Fruit fly (Drosophila melanogaster) whole organism, embryonic: Measurements from ENCODE around the gene CG43448.

Experiments used
- Asciz ChIP-seq: fragments of 200-800 bp; sonication (Bioruptor generic); optimal IDR thresholded peaks from 2 replicates; lab custom pipeline; 2017; ENCODE audit warnings: missing biosample characterization, mild to moderate bottlenecking, missing genetic modification characterization, missing genetic modification reagents
- Bdp1 ChIP-seq: fragments of 200-800 bp; sonication (Bioruptor generic); optimal IDR thresholded peaks from 3 replicates; lab custom pipeline; 2016; ENCODE audit warnings: missing biosample characterization, missing genetic modification characterization
- CG10321 ChIP-seq: fragments of 200-800 bp; sonication (Bioruptor generic); IDR thresholded peaks from 2 replicates; pipeline ENCODE4 v1.3.6; 2022; ENCODE audit warnings: missing biosample characterization, missing genetic modification characterization
- CG10543 ChIP-seq: fragments of 200-800 bp; sonication (Bioruptor generic); optimal IDR thresholded peaks from 3 replicates; lab custom pipeline; 2017; ENCODE audit warnings: missing biosample characterization, mild to moderate bottlenecking, missing genetic modification characterization, moderate library complexity
- CG12391 ChIP-seq: fragments of 200-800 bp; sonication (Bioruptor generic); optimal IDR thresholded peaks from 3 replicates; lab custom pipeline; 2018; ENCODE audit warnings: missing biosample characterization, mild to moderate bottlenecking, missing genetic modification characterization, moderate library complexity
- CG12769 ChIP-seq: fragments of 200-800 bp; sonication (Bioruptor generic); optimal IDR thresholded peaks from 2 replicates; lab custom pipeline; 2019; ENCODE audit warnings: missing biosample characterization, mild to moderate bottlenecking, missing genetic modification characterization, moderate library complexity
- CG17359 ChIP-seq: fragments of 200-800 bp; sonication (Bioruptor generic); optimal IDR thresholded peaks from 3 replicates; lab custom pipeline; 2018; ENCODE audit warnings: missing biosample characterization, mild to moderate bottlenecking, missing genetic modification characterization, moderate library complexity
- CG17385 ChIP-seq: fragments of 200-800 bp; sonication (Bioruptor generic); optimal IDR thresholded peaks from 3 replicates; lab custom pipeline; 2018; ENCODE audit warnings: missing biosample characterization, mild to moderate bottlenecking, missing genetic modification characterization
- CG32532 ChIP-seq: fragments of 200-800 bp; sonication (Bioruptor generic); IDR thresholded peaks from 2 replicates; pipeline ENCODE4 v1.3.6; 2022; ENCODE audit warnings: missing biosample characterization, missing genetic modification characterization
- CG4617 ChIP-seq: fragments of 200-800 bp; sonication (Bioruptor generic); optimal IDR thresholded peaks from 3 replicates; lab custom pipeline; 2016; ENCODE audit warnings: missing biosample characterization, missing genetic modification characterization, borderline replicate concordance
- CG4707 ChIP-seq: fragments of 200-800 bp; sonication (Bioruptor generic); optimal IDR thresholded peaks from 2 replicates; lab custom pipeline; 2018; ENCODE audit warnings: missing biosample characterization, mild to moderate bottlenecking, missing genetic modification characterization, moderate library complexity
- CG4820 ChIP-seq: fragments of 200-800 bp; sonication (Bioruptor generic); optimal IDR thresholded peaks from 3 replicates; lab custom pipeline; 2016; ENCODE audit warnings: missing biosample characterization, missing genetic modification characterization
- CG6683 ChIP-seq: fragments of 200-800 bp; sonication (Bioruptor generic); optimal IDR thresholded peaks from 2 replicates; lab custom pipeline; 2017; ENCODE audit warnings: missing biosample characterization, mild to moderate bottlenecking, missing genetic modification characterization, missing genetic modification reagents
- CG6689 ChIP-seq: fragments of 200-800 bp; sonication (Bioruptor generic); IDR thresholded peaks from 2 replicates; pipeline ENCODE4 v1.3.6; 2022; ENCODE audit warnings: missing biosample characterization, missing genetic modification characterization
- CG8359 ChIP-seq: fragments of 200-800 bp; sonication (Bioruptor generic); optimal IDR thresholded peaks from 2 replicates; lab custom pipeline; 2017; ENCODE audit warnings: missing biosample characterization, mild to moderate bottlenecking, missing genetic modification characterization, borderline replicate concordance
- CG8388 ChIP-seq: fragments of 200-800 bp; sonication (Bioruptor generic); optimal IDR thresholded peaks from 2 replicates; lab custom pipeline; 2019; ENCODE audit warnings: missing biosample characterization, mild to moderate bottlenecking, missing genetic modification characterization, moderate library complexity
- CG8924 ChIP-seq: fragments of 200-800 bp; optimal IDR thresholded peaks from 3 replicates; lab custom pipeline; 2019; ENCODE audit warnings: missing biosample characterization, mild to moderate bottlenecking, missing genetic modification characterization, moderate library complexity
- CG9215 ChIP-seq: fragments of 200-800 bp; sonication (Bioruptor generic); IDR thresholded peaks from 2 replicates; pipeline ENCODE4 v1.3.6; 2022; ENCODE audit warnings: missing biosample characterization, missing genetic modification characterization
- CG9609 ChIP-seq: fragments of 200-800 bp; sonication (Bioruptor generic); optimal IDR thresholded peaks from 3 replicates; lab custom pipeline; 2016; ENCODE audit warnings: missing biosample characterization, missing genetic modification characterization
- CG9876 ChIP-seq: fragments of 200-800 bp; sonication (Bioruptor generic); optimal IDR thresholded peaks from 2 replicates; lab custom pipeline; 2016; ENCODE audit warnings: missing biosample characterization, missing genetic modification characterization
- Deaf1 ChIP-seq: fragments of 200-800 bp; optimal IDR thresholded peaks from 3 replicates; lab custom pipeline; 2019; ENCODE audit warnings: missing biosample characterization, mild to moderate bottlenecking, missing genetic modification characterization, moderate library complexity
- Hand ChIP-seq: fragments of 200-800 bp; sonication (Bioruptor generic); optimal IDR thresholded peaks from 2 replicates; lab custom pipeline; 2017; ENCODE audit warnings: mild to moderate bottlenecking, missing biosample characterization, missing genetic modification reagents, missing genetic modification characterization
- Hmr ChIP-seq: fragments of 200-800 bp; sonication (Bioruptor generic); optimal IDR thresholded peaks from 3 replicates; lab custom pipeline; 2017; ENCODE audit warnings: mild to moderate bottlenecking, missing biosample characterization, missing genetic modification reagents, missing genetic modification characterization
- Nf-YB ChIP-seq: fragments of 200-800 bp; sonication (Bioruptor generic); optimal IDR thresholded peaks from 3 replicates; lab custom pipeline; 2019; ENCODE audit warnings: missing biosample characterization, mild to moderate bottlenecking, missing genetic modification characterization, moderate library complexity
- Optix ChIP-seq: fragments of 200-800 bp; sonication (Bioruptor generic); IDR thresholded peaks from 3 replicates; pipeline ENCODE4 v1.3.6; 2022; ENCODE audit warnings: missing biosample characterization, missing genetic modification characterization
- Sin3A ChIP-seq: fragments of >200 bp; optimal IDR thresholded peaks from 2 replicates; lab custom pipeline; 2018
- abd-A ChIP-seq: fragments of 200-800 bp; sonication (Bioruptor generic); optimal IDR thresholded peaks from 3 replicates; lab custom pipeline; 2019; ENCODE audit warnings: missing biosample characterization, mild to moderate bottlenecking, missing genetic modification characterization, moderate library complexity
- ase ChIP-seq: fragments of 200-800 bp; sonication (Bioruptor generic); IDR thresholded peaks from 3 replicates; pipeline ENCODE4 v1.3.6; 2022; ENCODE audit warnings: missing biosample characterization, missing genetic modification characterization
- cad ChIP-seq: fragments of >200 bp; optimal IDR thresholded peaks from 2 replicates; lab custom pipeline; 2017; ENCODE audit warnings: missing biosample characterization, missing genetic modification characterization
- chn ChIP-seq: fragments of 200-800 bp; sonication (Bioruptor generic); optimal IDR thresholded peaks from 2 replicates; lab custom pipeline; 2016; ENCODE audit warnings: missing biosample characterization, missing genetic modification characterization
- dysf ChIP-seq: fragments of 200-800 bp; sonication (Bioruptor generic); IDR thresholded peaks from 3 replicates; pipeline ENCODE4 v1.3.6; 2022; ENCODE audit warnings: missing biosample characterization, missing genetic modification characterization
- ems ChIP-seq: fragments of 200-800 bp; sonication (Bioruptor generic); optimal IDR thresholded peaks from 3 replicates; lab custom pipeline; 2016; ENCODE audit warnings: missing biosample characterization, missing genetic modification characterization
- esg ChIP-seq: fragments of 200-800 bp; sonication (Bioruptor generic); conservative IDR thresholded peaks from 2 replicates; pipeline ENCODE4 v1.3.6; 2022; ENCODE audit warnings: missing biosample characterization, missing genetic modification characterization
- fru ChIP-seq: fragments of >200 bp; optimal IDR thresholded peaks from 2 replicates; lab custom pipeline; 2017
- gcm2 ChIP-seq: fragments of 200-800 bp; sonication (Bioruptor generic); optimal IDR thresholded peaks from 2 replicates; lab custom pipeline; 2016; ENCODE audit warnings: missing biosample characterization, missing genetic modification characterization
- grau ChIP-seq: fragments of 200-800 bp; optimal IDR thresholded peaks from 3 replicates; lab custom pipeline; 2019; ENCODE audit warnings: missing biosample characterization, mild to moderate bottlenecking, missing genetic modification characterization, moderate library complexity
- ham ChIP-seq: fragments of 200-800 bp; sonication (Bioruptor generic); IDR thresholded peaks from 2 replicates; pipeline ENCODE4 v1.3.6; 2022; ENCODE audit warnings: missing biosample characterization, missing genetic modification characterization
- her ChIP-seq: fragments of 200-800 bp; sonication (Bioruptor generic); optimal IDR thresholded peaks from 2 replicates; lab custom pipeline; 2016; ENCODE audit warnings: missing biosample characterization, missing genetic modification characterization
- inv ChIP-seq: fragments of 200-800 bp; sonication (Bioruptor generic); IDR thresholded peaks from 2 replicates; pipeline ENCODE4 v1.3.6; 2022; ENCODE audit warnings: missing biosample characterization, missing genetic modification characterization; ENCODE audit not compliant: partially characterized antibody
- lab ChIP-seq: fragments of 200-800 bp; sonication (Bioruptor generic); optimal IDR thresholded peaks from 3 replicates; lab custom pipeline; 2017; ENCODE audit warnings: missing biosample characterization, missing genetic modification characterization, mild to moderate bottlenecking, moderate library complexity, missing genetic modification reagents
- maf-S ChIP-seq: fragments of 200-800 bp; sonication (Bioruptor generic); optimal IDR thresholded peaks from 2 replicates; lab custom pipeline; 2016; ENCODE audit warnings: missing biosample characterization, missing genetic modification characterization
- oc ChIP-seq: fragments of 200-800 bp; sonication (Bioruptor generic); optimal IDR thresholded peaks from 2 replicates; lab custom pipeline; 2018; ENCODE audit warnings: missing biosample characterization, mild to moderate bottlenecking, missing genetic modification characterization, moderate library complexity
- onecut ChIP-seq: fragments of 200-800 bp; sonication (Bioruptor generic); IDR thresholded peaks from 2 replicates; pipeline ENCODE4 v1.3.6; 2022; ENCODE audit warnings: missing biosample characterization, missing genetic modification characterization
- pnt ChIP-seq: fragments of 200-800 bp; sonication (Bioruptor generic); optimal IDR thresholded peaks from 3 replicates; lab custom pipeline; 2016; ENCODE audit warnings: missing biosample characterization, missing genetic modification characterization
- pros ChIP-seq: fragments of 200-800 bp; sonication (Bioruptor generic); optimal IDR thresholded peaks from 3 replicates; lab custom pipeline; 2019; ENCODE audit warnings: missing biosample characterization, mild to moderate bottlenecking, missing genetic modification characterization, moderate library complexity
- sc ChIP-seq, 3 experiments: fragments of >200 bp in 2 of 3; fragments of 200-800 bp in 1 of 3; sonication (Bioruptor generic) in 1 of 3; optimal IDR thresholded peaks; 2 replicates in 2 of 3; 3 replicates in 1 of 3; lab custom pipeline; 2017; ENCODE audit warnings: mild to moderate bottlenecking in 1 of 3, missing biosample characterization in 1 of 3, missing genetic modification characterization in 1 of 3, missing genetic modification reagents in 1 of 3
- slou ChIP-seq: fragments of 200-800 bp; sonication (Bioruptor generic); optimal IDR thresholded peaks from 3 replicates; lab custom pipeline; 2016; ENCODE audit warnings: missing biosample characterization, missing genetic modification characterization
- sr ChIP-seq: fragments of 200-800 bp; sonication (Bioruptor generic); IDR thresholded peaks from 3 replicates; pipeline ENCODE4 v1.3.6; 2022; ENCODE audit warnings: missing biosample characterization, missing genetic modification characterization
- tap ChIP-seq: fragments of 200-800 bp; optimal IDR thresholded peaks from 3 replicates; lab custom pipeline; 2019; ENCODE audit warnings: missing biosample characterization, mild to moderate bottlenecking, missing genetic modification characterization, moderate library complexity
- twi ChIP-seq: fragments of 200-800 bp; optimal IDR thresholded peaks from 2 replicates; lab custom pipeline; 2019; ENCODE audit warnings: missing biosample characterization, mild to moderate bottlenecking, missing genetic modification characterization, moderate library complexity
- vfl ChIP-seq: fragments of 200-800 bp; sonication (Bioruptor generic); optimal IDR thresholded peaks from 2 replicates; lab custom pipeline; 2016; ENCODE audit warnings: missing biosample characterization, missing genetic modification characterization
- wor ChIP-seq: fragments of 200-800 bp; sonication (Bioruptor generic); IDR thresholded peaks from 2 replicates; pipeline ENCODE4 v1.3.6; 2022; ENCODE audit warnings: missing biosample characterization, missing genetic modification characterization

CG43448 gene

DNA sequence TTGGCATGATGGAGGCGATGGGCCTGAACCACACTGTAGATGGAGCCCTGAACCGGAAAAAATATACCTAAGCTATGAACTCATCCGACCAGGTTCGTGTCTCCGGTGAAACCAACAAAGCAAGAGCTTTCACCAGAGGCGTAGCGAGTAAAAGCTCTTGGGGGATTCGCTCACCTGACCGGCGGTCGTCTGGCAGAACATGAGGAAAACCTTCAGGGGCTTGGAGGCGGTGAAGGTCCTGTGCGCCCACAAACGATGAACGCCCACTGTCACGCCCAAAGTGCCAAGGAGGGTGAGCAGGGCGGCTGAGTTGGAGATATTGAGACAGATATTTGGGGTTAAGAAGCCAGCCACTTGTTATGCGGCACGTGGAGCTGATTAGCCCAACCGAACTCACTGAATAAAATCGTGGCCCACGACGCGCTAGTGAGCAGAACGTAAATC is 41.9 kb downstream of the CG43448 start (continued):
- TF ChIP-seq cad (GFP tag; lab: Kevin White, UChicago) (no peak), CG4707 (GFP tag; lab: Kevin White, UChicago) (no peak), Deaf1 (tag; lab: Kevin White, UChicago) (peak; percentile 60), gcm2 (GFP tag; lab: Kevin White, UChicago) (no peak), CG4617 (no peak), CG32532 (GFP tag; lab: Robert Waterston, UW) (peak; percentile 82), CG6689 (no peak), ase (GFP tag; lab: Robert Waterston, UW) (peak; percentile 43; the same call in 1 of the 3 replicates), Sin3A (lab: Kevin White, UChicago) (no peak), sr (GFP tag; lab: Robert Waterston, UW) (no peak), CG9215 (no peak), pnt (GFP tag; lab: Kevin White, UChicago) (no peak), wor (GFP tag; lab: Robert Waterston, UW) (no peak), CG9876 (GFP tag; lab: Kevin White, UChicago) (peak; percentile 4), CG9609 (GFP tag; lab: Kevin White, UChicago) (peak; percentile 13), CG12769 (tag; lab: Kevin White, UChicago) (peak; percentile 65), maf-S (no peak), oc (tag; lab: Kevin White, UChicago) (no peak), Hand (GFP tag; lab: Kevin White, UChicago) (no peak), vfl (GFP tag; lab: Kevin White, UChicago) (no peak), grau (tag; lab: Kevin White, UChicago) (peak; percentile 55), Hmr (peak; percentile 74), abd-A (tag; lab: Kevin White, UChicago) (no peak), CG10321 (GFP tag; lab: Robert Waterston, UW) (no peak), CG10543 (peak; percentile 67), Bdp1 (GFP tag; lab: Kevin White, UChicago) (no peak), Asciz (GFP tag; lab: Kevin White, UChicago) (no peak), inv (no peak), CG17359 (tag; lab: Kevin White, UChicago) (peak; percentile 1), ems (GFP tag; lab: Kevin White, UChicago) (peak; percentile 31), CG17385 (GFP tag; lab: Kevin White, UChicago) (no peak), lab (GFP tag; lab: Kevin White, UChicago) (peak; percentile 76), dysf (GFP tag; lab: Robert Waterston, UW) (peak; percentile 68), CG8924 (no peak), twi (no peak), CG8359 (GFP tag; lab: Kevin White, UChicago) (no peak), pros (GFP tag; lab: Kevin White, UChicago) (no peak), fru (no peak), CG12391 (tag; lab: Kevin White, UChicago) (peak; percentile 8), CG6683 (peak; percentile 10), onecut (GFP tag; lab: Robert Waterston, UW) (no peak), esg (GFP tag; lab: Robert Waterston, UW) (no peak), Nf-YB (GFP tag; lab: Kevin White, UChicago) (no peak), CG4820 (GFP tag; lab: Kevin White, UChicago) (no peak), her (peak; percentile 72), slou (no peak), CG8388 (no peak), sc (optimal IDR thresholded peaks at IDR 0.05; lab: Kevin White, UChicago) (no peak), sc (GFP tag; optimal IDR thresholded peaks at IDR 0.05; lab: Kevin White, UChicago) (no peak), tap (tag; lab: Kevin White, UChicago) (no peak), ham (GFP tag; lab: Robert Waterston, UW) (no peak), Optix (GFP tag; lab: Robert Waterston, UW) (no peak), chn (GFP tag; lab: Kevin White, UChicago) (no peak)
